Fruit fly (Drosophila melanogaster) whole organism, prepupa: ENCODE data around the gene CG12692.
A peak's percentile ranks its signal among the peaks of the same experiment; 100 is the strongest.

ENCODE experiments used
- CG10631 ChIP-seq: fragments of 200-800 bp; sonication (Bioruptor generic); optimal IDR thresholded peaks from 2 replicates; lab custom pipeline; 2016; ENCODE audit warnings: missing biosample characterization, missing genetic modification characterization
- CG15336 ChIP-seq: fragments of 200-800 bp; sonication (Bioruptor generic); IDR thresholded peaks from 2 replicates; pipeline ENCODE4 v1.3.6; 2022; ENCODE audit warnings: missing biosample characterization, missing genetic modification characterization
- CG1621 ChIP-seq: fragments of 200-800 bp; sonication (Bioruptor generic); optimal IDR thresholded peaks from 3 replicates; lab custom pipeline; 2018; ENCODE audit warnings: missing biosample characterization, mild to moderate bottlenecking, missing genetic modification characterization
- CG31627 ChIP-seq: fragments of 200-800 bp; sonication (Bioruptor generic); optimal IDR thresholded peaks from 3 replicates; lab custom pipeline; 2016; ENCODE audit warnings: missing biosample characterization, missing genetic modification characterization
- CG32006 ChIP-seq: fragments of 200-800 bp; sonication (Bioruptor generic); optimal IDR thresholded peaks from 3 replicates; lab custom pipeline; 2017; ENCODE audit warnings: missing biosample characterization, mild to moderate bottlenecking, missing genetic modification characterization
- CG34406 ChIP-seq: fragments of 200-800 bp; sonication (Bioruptor generic); optimal IDR thresholded peaks from 3 replicates; lab custom pipeline; 2016; ENCODE audit warnings: missing biosample characterization, missing genetic modification characterization
- CG6276 ChIP-seq: fragments of 200-800 bp; sonication (Bioruptor generic); optimal IDR thresholded peaks from 2 replicates; lab custom pipeline; 2017; ENCODE audit warnings: missing biosample characterization, mild to moderate bottlenecking, missing genetic modification characterization
- CG8319 ChIP-seq: fragments of 200-800 bp; sonication (Bioruptor generic); optimal IDR thresholded peaks from 3 replicates; lab custom pipeline; 2016; ENCODE audit warnings: missing biosample characterization, missing genetic modification characterization
- CG8632 ChIP-seq: fragments of 200-800 bp; sonication (Bioruptor generic); optimal IDR thresholded peaks from 3 replicates; lab custom pipeline; 2016; ENCODE audit warnings: missing biosample characterization, missing genetic modification characterization
- Ets21C ChIP-seq: fragments of 200-800 bp; sonication (Bioruptor generic); optimal IDR thresholded peaks from 3 replicates; lab custom pipeline; 2016; ENCODE audit warnings: missing biosample characterization, missing genetic modification characterization
- Lpt ChIP-seq: fragments of 200-800 bp; sonication (Bioruptor generic); optimal IDR thresholded peaks from 3 replicates; lab custom pipeline; 2016; ENCODE audit warnings: missing biosample characterization, missing genetic modification characterization
- acj6 ChIP-seq: fragments of 200-800 bp; sonication (Bioruptor generic); optimal IDR thresholded peaks from 3 replicates; lab custom pipeline; 2016; ENCODE audit warnings: missing biosample characterization, missing genetic modification characterization
- cyc ChIP-seq: fragments of 200-800 bp; sonication (Bioruptor generic); optimal IDR thresholded peaks from 3 replicates; lab custom pipeline; 2016; ENCODE audit warnings: missing biosample characterization, missing genetic modification characterization
- dsx ChIP-seq: fragments of 200-800 bp; optimal IDR thresholded peaks from 3 replicates; lab custom pipeline; 2019; ENCODE audit warnings: missing biosample characterization, mild to moderate bottlenecking, missing genetic modification characterization, moderate library complexity; ENCODE audit not compliant: poor library complexity, severe bottlenecking
- esn ChIP-seq: fragments of 200-800 bp; sonication (Bioruptor generic); optimal IDR thresholded peaks from 2 replicates; lab custom pipeline; 2016; ENCODE audit warnings: missing biosample characterization, mild to moderate bottlenecking, missing genetic modification characterization, moderate library complexity
- net ChIP-seq: fragments of 200-800 bp; sonication (Bioruptor generic); optimal IDR thresholded peaks from 3 replicates; lab custom pipeline; 2016; ENCODE audit warnings: missing biosample characterization, missing genetic modification characterization

CG12692 gene

DNA sequence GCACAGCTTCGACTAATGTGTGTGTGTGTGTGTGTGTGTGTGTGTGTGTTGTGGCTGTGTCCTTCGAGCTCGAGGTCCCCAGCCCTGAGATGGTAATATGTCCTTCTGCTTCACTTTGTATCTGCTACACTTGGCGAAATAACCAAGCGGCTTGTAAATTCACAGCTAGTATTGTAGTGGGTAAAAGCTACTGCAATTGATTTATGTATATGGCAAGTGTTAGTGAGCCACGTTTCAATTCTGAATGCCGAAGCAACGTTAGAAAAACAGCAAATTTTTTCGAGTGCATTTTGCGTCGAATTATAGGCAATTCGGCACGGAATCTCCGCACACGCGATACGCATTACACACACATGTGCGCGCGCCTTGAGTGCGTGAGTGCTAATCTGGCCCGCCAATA is 39.5 kb downstream of the CG12692 start (continued):
- TF ChIP-seq CG32006 (GFP tag; lab: Kevin White, UChicago) (peak; percentile 56), CG15336 (GFP tag; lab: Robert Waterston, UW) (no peak), CG8319 (GFP tag; lab: Kevin White, UChicago) (no peak), CG6276 (no peak), esn (peak; percentile 36), CG31627 (GFP tag; lab: Kevin White, UChicago) (peak; percentile 47), CG8632 (GFP tag; lab: Kevin White, UChicago) (no peak), CG1621 (tag; lab: Kevin White, UChicago) (peak; percentile 39)

DNA sequence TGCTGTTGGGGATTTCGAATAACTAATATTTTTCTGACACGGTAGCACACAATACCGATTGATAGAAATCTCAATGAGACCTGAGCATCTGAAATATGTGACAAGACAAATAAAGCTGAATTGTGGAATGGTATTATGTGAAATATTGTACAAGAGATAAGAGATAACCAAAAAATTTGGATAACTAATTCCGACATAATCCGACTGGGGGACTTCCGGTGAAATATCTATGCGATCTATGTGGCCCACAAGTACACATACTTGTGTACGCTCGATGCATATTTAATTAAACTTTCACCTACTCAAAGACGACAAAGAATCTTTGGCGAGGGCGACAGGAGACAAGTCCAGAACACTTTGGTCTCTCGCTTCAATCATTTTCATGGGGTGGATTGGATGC is 49.5 kb downstream of the CG12692 start, which contains the start of gene CG15576:
Gene CG15576, minus strand, starts transcription at position 101 of the 400 bp plus-strand sequence.
- TF ChIP-seq Lpt (no peak), CG15336 (GFP tag; lab: Robert Waterston, UW) (no peak), acj6 (no peak), dsx (GFP tag; lab: Kevin White, UChicago) (no peak), cyc (GFP tag; lab: Kevin White, UChicago) (no peak), CG10631 (no peak), Ets21C (GFP tag; lab: Kevin White, UChicago) (no peak), net (no peak), CG34406 (GFP tag; lab: Kevin White, UChicago) (no peak)
- TF ChIP-seq, all 60 proteins: peak for 0
